Fruit fly (Drosophila melanogaster): ENCODE data around the gene ND-B14.5A.

DNA sequence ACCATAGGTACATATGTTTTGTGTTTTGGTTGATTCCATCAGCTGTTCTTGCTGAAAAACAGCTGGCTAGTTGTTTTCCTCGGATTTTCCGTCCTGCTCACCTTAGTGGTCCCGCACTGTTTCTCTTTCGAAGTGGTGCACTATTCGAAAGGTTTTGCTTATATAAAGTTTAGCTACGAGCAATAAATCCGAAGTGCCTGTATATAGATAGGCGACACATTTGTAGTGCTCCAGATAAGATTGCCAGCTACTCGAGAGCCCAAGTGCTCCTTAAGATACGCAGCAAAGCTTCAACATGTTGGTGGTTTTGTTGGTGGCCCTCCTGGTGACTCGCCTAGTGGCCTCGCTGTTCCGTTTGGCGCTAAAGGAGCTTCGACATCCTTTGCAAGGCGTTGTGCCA, 6.5 kb downstream of the ND-B14.5A start, which contains the start of gene Cyp4ae1:
- no peak for TF ChIP-seq CG33213 (GFP tag; optimal IDR thresholded peaks at IDR 0.05)
- TF ChIP-seq ase (GFP tag; IDR thresholded peaks at IDR 0.05): no peak
- TF ChIP-seq Blimp-1 (GFP tag; optimal IDR thresholded peaks at IDR 0.05): no peak
- no peak for TF ChIP-seq Sry-β (GFP tag; optimal IDR thresholded peaks at IDR 0.05)
- no peak for TF ChIP-seq CG5953 (GFP tag; IDR thresholded peaks at IDR 0.05)
- TF ChIP-seq jing (GFP tag; optimal IDR thresholded peaks at IDR 0.05): no peak
- TF ChIP-seq CG14014 (GFP tag; IDR thresholded peaks at IDR 0.05): no peak
- no peak for TF ChIP-seq CG18476 (GFP tag; optimal IDR thresholded peaks at IDR 0.05)
- no peak for TF ChIP-seq Optix (GFP tag; IDR thresholded peaks at IDR 0.05)
